Fruit fly (Drosophila melanogaster) whole organism, embryonic: Measurements from ENCODE around the gene CNPYb.

Experiments
- Asciz ChIP-seq: fragments of 200-800 bp; sonication (Bioruptor generic); optimal IDR thresholded peaks from 2 replicates; lab custom pipeline; 2017; ENCODE audit warnings: missing biosample characterization, mild to moderate bottlenecking, missing genetic modification characterization, missing genetic modification reagents
- CG1024 ChIP-seq: fragments of 200-800 bp; sonication (Bioruptor generic); IDR thresholded peaks from 2 replicates; pipeline ENCODE4 v1.3.6; 2022; ENCODE audit warnings: missing biosample characterization, missing genetic modification characterization
- CG11247 ChIP-seq: fragments of 200-800 bp; sonication (Bioruptor generic); IDR thresholded peaks from 2 replicates; pipeline ENCODE4 v1.3.6; 2022; ENCODE audit warnings: missing biosample characterization, missing genetic modification characterization
- CG11723 ChIP-seq: fragments of 200-800 bp; sonication (Bioruptor generic); optimal IDR thresholded peaks from 2 replicates; lab custom pipeline; 2017; ENCODE audit warnings: missing biosample characterization, mild to moderate bottlenecking, missing genetic modification characterization
- CG12219 ChIP-seq: fragments of 200-800 bp; sonication (Bioruptor generic); optimal IDR thresholded peaks from 3 replicates; lab custom pipeline; 2018; ENCODE audit warnings: missing biosample characterization, mild to moderate bottlenecking, missing genetic modification characterization
- CG1529 ChIP-seq: fragments of 200-800 bp; sonication (Bioruptor generic); optimal IDR thresholded peaks from 3 replicates; lab custom pipeline; 2018; ENCODE audit warnings: missing biosample characterization, missing genetic modification characterization
- CG15514 ChIP-seq: fragments of 200-800 bp; sonication (Bioruptor generic); optimal IDR thresholded peaks from 3 replicates; lab custom pipeline; 2017; ENCODE audit warnings: missing biosample characterization, missing genetic modification characterization, mild to moderate bottlenecking, moderate library complexity, missing genetic modification reagents
- CG17361 ChIP-seq: fragments of 200-800 bp; sonication (Bioruptor generic); IDR thresholded peaks from 3 replicates; pipeline ENCODE4 v1.3.6; 2022; ENCODE audit warnings: missing biosample characterization, missing genetic modification characterization
- CG17912 ChIP-seq: fragments of 200-800 bp; sonication (Bioruptor generic); optimal IDR thresholded peaks from 2 replicates; lab custom pipeline; 2018; ENCODE audit warnings: missing biosample characterization, mild to moderate bottlenecking, missing genetic modification characterization
- CG18599 ChIP-seq: fragments of 200-800 bp; sonication (Bioruptor generic); optimal IDR thresholded peaks from 3 replicates; lab custom pipeline; 2017; ENCODE audit warnings: missing biosample characterization, missing genetic modification characterization, mild to moderate bottlenecking, moderate library complexity, missing genetic modification reagents
- CG2678 ChIP-seq: fragments of 200-800 bp; sonication (Bioruptor generic); optimal IDR thresholded peaks from 3 replicates; lab custom pipeline; 2019; ENCODE audit warnings: missing biosample characterization, mild to moderate bottlenecking, missing genetic modification characterization, moderate library complexity
- CG2875 ChIP-seq: fragments of 200-800 bp; sonication (Bioruptor generic); optimal IDR thresholded peaks from 2 replicates; lab custom pipeline; 2017; ENCODE audit warnings: missing biosample characterization, mild to moderate bottlenecking, missing genetic modification characterization, missing genetic modification reagents
- CG3407 ChIP-seq: fragments of 200-800 bp; sonication (Bioruptor generic); optimal IDR thresholded peaks from 2 replicates; lab custom pipeline; 2018; ENCODE audit warnings: missing biosample characterization, mild to moderate bottlenecking, missing genetic modification characterization
- CG4617 ChIP-seq: fragments of 200-800 bp; sonication (Bioruptor generic); optimal IDR thresholded peaks from 3 replicates; lab custom pipeline; 2016; ENCODE audit warnings: missing biosample characterization, missing genetic modification characterization, borderline replicate concordance
- CG4707 ChIP-seq: fragments of 200-800 bp; sonication (Bioruptor generic); optimal IDR thresholded peaks from 2 replicates; lab custom pipeline; 2018; ENCODE audit warnings: missing biosample characterization, mild to moderate bottlenecking, missing genetic modification characterization, moderate library complexity
- CG6175 ChIP-seq: fragments of 200-800 bp; sonication (Bioruptor generic); IDR thresholded peaks from 3 replicates; pipeline ENCODE4 v1.3.6; 2022; ENCODE audit warnings: missing biosample characterization, missing genetic modification characterization
- CG6813 ChIP-seq: fragments of 200-800 bp; sonication (Bioruptor generic); optimal IDR thresholded peaks from 2 replicates; lab custom pipeline; 2017; ENCODE audit warnings: missing biosample characterization, missing genetic modification characterization, mild to moderate bottlenecking, moderate library complexity, missing genetic modification reagents
- CG9817 ChIP-seq: fragments of 200-800 bp; sonication (Bioruptor generic); optimal IDR thresholded peaks from 2 replicates; lab custom pipeline; 2018; ENCODE audit warnings: missing biosample characterization, mild to moderate bottlenecking, missing genetic modification characterization, moderate library complexity
- Camta ChIP-seq: fragments of 200-800 bp; sonication (Bioruptor generic); optimal IDR thresholded peaks from 2 replicates; lab custom pipeline; 2016; ENCODE audit warnings: missing biosample characterization, missing genetic modification characterization
- D19B ChIP-seq: fragments of 200-800 bp; sonication (Bioruptor generic); optimal IDR thresholded peaks from 2 replicates; lab custom pipeline; 2017; ENCODE audit warnings: missing biosample characterization, mild to moderate bottlenecking, missing genetic modification characterization
- HLH54F ChIP-seq: fragments of 200-800 bp; sonication (Bioruptor generic); optimal IDR thresholded peaks from 3 replicates; lab custom pipeline; 2016; ENCODE audit warnings: missing biosample characterization, missing genetic modification characterization
- Hey ChIP-seq: fragments of 200-800 bp; sonication (Bioruptor generic); optimal IDR thresholded peaks from 3 replicates; lab custom pipeline; 2018; ENCODE audit warnings: missing biosample characterization, mild to moderate bottlenecking, missing genetic modification characterization
- HmgZ ChIP-seq: fragments of 200-800 bp; sonication (Bioruptor generic); optimal IDR thresholded peaks from 2 replicates; lab custom pipeline; 2018; ENCODE audit warnings: missing biosample characterization, mild to moderate bottlenecking, missing genetic modification characterization
- Hr51 ChIP-seq, 2 experiments: fragments of 200-800 bp; sonication (Bioruptor generic); optimal IDR thresholded peaks; 2 replicates in 1 of 2; 3 replicates in 1 of 2; lab custom pipeline; 2016 to 2018; ENCODE audit warnings: missing biosample characterization in 2 of 2, missing genetic modification characterization in 2 of 2, mild to moderate bottlenecking in 1 of 2, moderate library complexity in 1 of 2
- MBD-R2 ChIP-seq: fragments of 200-800 bp; sonication (Bioruptor generic); IDR thresholded peaks from 2 replicates; pipeline ENCODE4 v1.3.6; 2022; ENCODE audit warnings: missing biosample characterization, missing genetic modification characterization
- MTF-1 ChIP-seq: fragments of 200-800 bp; sonication (Bioruptor generic); optimal IDR thresholded peaks from 2 replicates; lab custom pipeline; 2018; ENCODE audit warnings: missing biosample characterization, mild to moderate bottlenecking, missing genetic modification characterization, borderline replicate concordance
- NfI ChIP-seq: fragments of 200-800 bp; sonication (Bioruptor generic); optimal IDR thresholded peaks from 3 replicates; lab custom pipeline; 2018; ENCODE audit warnings: missing biosample characterization, mild to moderate bottlenecking, missing genetic modification characterization, moderate library complexity
- PHDP ChIP-seq: fragments of 200-800 bp; sonication (Bioruptor generic); optimal IDR thresholded peaks from 3 replicates; lab custom pipeline; 2018; ENCODE audit warnings: missing biosample characterization, mild to moderate bottlenecking, missing genetic modification characterization, moderate library complexity
- Rfx ChIP-seq: fragments of 200-800 bp; sonication (Bioruptor generic); IDR thresholded peaks from 2 replicates; pipeline ENCODE4 v1.3.6; 2022; ENCODE audit warnings: missing biosample characterization, missing genetic modification characterization
- Sox102F ChIP-seq: fragments of 200-800 bp; sonication (Bioruptor generic); optimal IDR thresholded peaks from 2 replicates; lab custom pipeline; 2018; ENCODE audit warnings: missing biosample characterization, mild to moderate bottlenecking, missing genetic modification characterization, moderate library complexity
- abd-A ChIP-seq: fragments of 200-800 bp; sonication (Bioruptor generic); optimal IDR thresholded peaks from 3 replicates; lab custom pipeline; 2019; ENCODE audit warnings: missing biosample characterization, mild to moderate bottlenecking, missing genetic modification characterization, moderate library complexity
- chinmo ChIP-seq: fragments of 200-800 bp; sonication (Bioruptor generic); IDR thresholded peaks from 4 replicates; pipeline ENCODE4 v1.3.6; 2022; ENCODE audit warnings: missing biosample characterization, missing genetic modification characterization; ENCODE audit not compliant: partially characterized antibody
- dmrt99B ChIP-seq: fragments of 200-800 bp; sonication (Bioruptor generic); optimal IDR thresholded peaks from 2 replicates; lab custom pipeline; 2018; ENCODE audit warnings: missing biosample characterization, mild to moderate bottlenecking, missing genetic modification characterization, moderate library complexity
- fd64A ChIP-seq: fragments of 200-800 bp; sonication (Bioruptor generic); optimal IDR thresholded peaks from 3 replicates; lab custom pipeline; 2018; ENCODE audit warnings: missing biosample characterization, mild to moderate bottlenecking, missing genetic modification characterization
- grau ChIP-seq: fragments of 200-800 bp; optimal IDR thresholded peaks from 3 replicates; lab custom pipeline; 2019; ENCODE audit warnings: missing biosample characterization, mild to moderate bottlenecking, missing genetic modification characterization, moderate library complexity
- kay ChIP-seq: fragments of 200-800 bp; sonication (Bioruptor generic); optimal IDR thresholded peaks from 2 replicates; lab custom pipeline; 2016; ENCODE audit warnings: missing biosample characterization, missing genetic modification characterization
- klu ChIP-seq: fragments of 200-800 bp; sonication (Bioruptor generic); IDR thresholded peaks from 2 replicates; pipeline ENCODE4 v1.3.6; 2022; ENCODE audit warnings: missing biosample characterization, missing genetic modification characterization
- knrl ChIP-seq: fragments of 200-800 bp; sonication (Bioruptor generic); IDR thresholded peaks from 3 replicates; pipeline ENCODE4 v1.3.6; 2022; ENCODE audit warnings: missing biosample characterization, missing genetic modification characterization; ENCODE audit not compliant: partially characterized antibody
- mirr ChIP-seq: fragments of 200-800 bp; sonication (Bioruptor generic); optimal IDR thresholded peaks from 3 replicates; lab custom pipeline; 2018; ENCODE audit warnings: missing biosample characterization, mild to moderate bottlenecking, missing genetic modification characterization
- nerfin-1 ChIP-seq: fragments of 200-800 bp; sonication (Bioruptor generic); optimal IDR thresholded peaks from 3 replicates; lab custom pipeline; 2019; ENCODE audit warnings: missing biosample characterization, mild to moderate bottlenecking, missing genetic modification characterization, moderate library complexity
- odd ChIP-seq: fragments of 200-800 bp; sonication (Bioruptor generic); optimal IDR thresholded peaks from 2 replicates; lab custom pipeline; 2017; ENCODE audit warnings: missing biosample characterization, mild to moderate bottlenecking, missing genetic modification characterization
- pnt ChIP-seq: fragments of 200-800 bp; sonication (Bioruptor generic); optimal IDR thresholded peaks from 3 replicates; lab custom pipeline; 2016; ENCODE audit warnings: missing biosample characterization, missing genetic modification characterization
- sc ChIP-seq, 3 experiments: fragments of >200 bp in 2 of 3; fragments of 200-800 bp in 1 of 3; sonication (Bioruptor generic) in 1 of 3; optimal IDR thresholded peaks; 2 replicates in 2 of 3; 3 replicates in 1 of 3; lab custom pipeline; 2017; ENCODE audit warnings: mild to moderate bottlenecking in 1 of 3, missing biosample characterization in 1 of 3, missing genetic modification characterization in 1 of 3, missing genetic modification reagents in 1 of 3
- schlank ChIP-seq: fragments of 200-800 bp; sonication (Bioruptor generic); optimal IDR thresholded peaks from 2 replicates; lab custom pipeline; 2018; ENCODE audit warnings: missing biosample characterization, mild to moderate bottlenecking, missing genetic modification characterization
- so ChIP-seq: fragments of 200-800 bp; sonication (Bioruptor generic); IDR thresholded peaks from 3 replicates; pipeline ENCODE4 v1.3.6; 2022; ENCODE audit warnings: missing biosample characterization, missing genetic modification characterization
- sqz ChIP-seq: fragments of 200-800 bp; sonication (Bioruptor generic); optimal IDR thresholded peaks from 3 replicates; lab custom pipeline; 2018; ENCODE audit warnings: missing biosample characterization, mild to moderate bottlenecking, missing genetic modification characterization
- sr ChIP-seq: fragments of 200-800 bp; sonication (Bioruptor generic); IDR thresholded peaks from 3 replicates; pipeline ENCODE4 v1.3.6; 2022; ENCODE audit warnings: missing biosample characterization, missing genetic modification characterization
- z ChIP-seq: fragments of 200-800 bp; sonication (Bioruptor generic); IDR thresholded peaks from 3 replicates; pipeline ENCODE4 v1.3.6; 2022; ENCODE audit warnings: missing biosample characterization, missing genetic modification characterization

Gene CNPYb

DNA sequence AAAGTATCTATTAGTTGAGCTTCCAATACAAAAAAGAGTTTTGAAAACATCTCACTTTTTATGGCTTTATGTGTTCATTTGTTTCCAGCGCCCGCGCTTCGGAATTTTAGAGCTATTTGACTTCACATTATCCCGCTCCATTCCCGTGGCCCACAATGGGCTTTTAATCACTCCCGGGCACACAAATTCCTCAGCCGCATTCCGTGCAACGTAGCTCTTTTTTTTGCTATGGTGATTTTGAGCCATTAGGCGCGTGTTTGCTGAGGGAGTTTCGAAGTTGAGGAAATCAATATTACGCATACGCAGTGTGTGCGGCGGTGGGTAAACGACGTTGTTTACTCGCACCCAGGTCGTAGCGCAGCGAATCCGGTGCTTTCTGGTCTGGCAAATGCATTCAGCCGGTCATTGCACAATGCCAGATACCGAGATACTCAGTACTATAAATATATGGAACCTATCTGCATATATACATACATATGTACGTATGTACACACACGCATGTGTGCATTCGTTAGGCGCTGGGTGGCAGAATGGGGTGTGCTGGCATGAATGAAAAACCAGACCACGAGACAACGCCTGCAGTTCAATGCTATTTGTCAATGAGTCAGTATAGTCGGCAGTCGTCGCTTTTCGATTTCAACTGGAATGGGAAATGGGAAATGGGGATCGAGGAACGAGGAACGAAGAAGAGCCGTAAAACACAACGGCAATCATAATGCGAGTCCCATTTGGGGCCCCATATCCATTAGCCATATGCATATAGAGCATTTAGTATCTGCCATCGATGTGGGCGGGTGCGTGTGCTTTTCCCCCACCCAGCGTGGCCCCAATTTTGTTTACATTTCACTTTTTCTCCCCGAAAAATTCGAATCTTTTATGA, 22.7 kb downstream of the CNPYb start (continued):
- peak; percentile 3 for TF ChIP-seq Hey
- no peak for TF ChIP-seq sc (optimal IDR thresholded peaks at IDR 0.05; lab: Kevin White, UChicago)
- peak; percentile 1 for TF ChIP-seq sc (GFP tag; optimal IDR thresholded peaks at IDR 0.05; lab: Kevin White, UChicago)
- peak; percentile 36 for TF ChIP-seq CG1529 (GFP tag; lab: Kevin White, UChicago)
- TF ChIP-seq CG11723: peak; percentile 31
- TF ChIP-seq Camta (GFP tag; lab: Kevin White, UChicago): no peak
- TF ChIP-seq CG17912: peak; percentile 38
- peak; percentile 0 for TF ChIP-seq CG6813 (GFP tag; lab: Kevin White, UChicago)
- peak; percentile 52 for TF ChIP-seq CG3407 (GFP tag; lab: Kevin White, UChicago)
- TF ChIP-seq Hr51 (GFP tag; optimal IDR thresholded peaks at IDR 0.05; lab: Kevin White, UChicago): no peak
- TF ChIP-seq kay: peak; percentile 19
- no peak for TF ChIP-seq klu
- TF ChIP-seq HLH54F (GFP tag; lab: Kevin White, UChicago): no peak
- TF ChIP-seq CG9817: no peak
- TF ChIP-seq CG1024 (GFP tag; lab: Robert Waterston, UW): 0 out of 2 replicates have a peak, but pooled peaks have one; percentile 23
- TF ChIP-seq MBD-R2 (GFP tag; lab: Robert Waterston, UW): no peak
- TF ChIP-seq CG4617 (GFP tag; lab: Kevin White, UChicago): no peak
- peak; percentile 41 for TF ChIP-seq CG2875
- TF ChIP-seq dmrt99B: peak; percentile 20
- peak; percentile 52 for TF ChIP-seq sqz (GFP tag; lab: Kevin White, UChicago)
- TF ChIP-seq knrl (GFP tag; lab: Robert Waterston, UW): no peak
- peak; percentile 10 for TF ChIP-seq CG4707 (GFP tag; lab: Kevin White, UChicago)
- no peak for TF ChIP-seq CG17361 (GFP tag; lab: Robert Waterston, UW)
- peak; percentile 34 for TF ChIP-seq Sox102F (GFP tag; lab: Kevin White, UChicago)
- 0 out of 4 replicates have a peak, but pooled peaks have one; percentile 28 for TF ChIP-seq chinmo
- TF ChIP-seq so (GFP tag; lab: Robert Waterston, UW): peak; percentile 49; the same call in 1 of the 3 replicates
- peak; percentile 97 for TF ChIP-seq sr (GFP tag; lab: Robert Waterston, UW)
- TF ChIP-seq pnt (GFP tag; lab: Kevin White, UChicago): peak; percentile 4
- no peak for TF ChIP-seq CG15514 (GFP tag; lab: Kevin White, UChicago)
- peak; percentile 61 for TF ChIP-seq fd64A (GFP tag; lab: Kevin White, UChicago)
- peak; percentile 37 for TF ChIP-seq odd
- no peak for TF ChIP-seq grau (tag; lab: Kevin White, UChicago)
- 0 out of 2 replicates have a peak, but pooled peaks have one; percentile 23 for TF ChIP-seq CG11247 (GFP tag; lab: Robert Waterston, UW)

DNA sequence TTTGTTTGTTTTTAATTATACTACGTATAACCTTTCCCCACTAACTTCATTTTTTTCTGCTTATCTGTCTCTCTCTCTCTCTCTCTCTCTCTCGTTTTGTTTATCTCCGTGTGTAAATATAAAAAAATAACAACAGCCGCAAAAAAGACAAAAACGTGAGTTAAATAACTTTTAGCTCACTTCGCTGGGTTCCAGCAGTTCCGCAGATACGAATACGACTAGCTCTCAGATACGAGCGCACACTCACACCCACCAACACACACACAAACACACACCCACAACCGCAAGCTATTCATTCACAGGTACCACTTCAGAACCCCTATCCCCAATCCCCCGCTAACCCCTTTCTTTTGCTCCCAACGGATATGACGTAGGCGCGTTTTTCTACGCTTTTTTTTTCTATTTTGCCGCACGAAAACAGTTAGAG, 23.8 kb downstream of the CNPYb start:
- TF ChIP-seq Asciz (no peak), CG12219 (peak; percentile 13), schlank (tag; lab: Kevin White, UChicago) (peak; percentile 31), HmgZ (peak; percentile 49), Rfx (GFP tag; lab: Robert Waterston, UW) (peak; percentile 36; the same call in 1 of the 2 replicates), CG18599 (peak; percentile 53), PHDP (tag; lab: Kevin White, UChicago) (peak; percentile 1), D19B (no peak), mirr (GFP tag; lab: Kevin White, UChicago) (peak; percentile 67), MTF-1 (GFP tag; lab: Kevin White, UChicago) (peak; percentile 0), CG6175 (peak; percentile 76; the same call in 1 of the 3 replicates), abd-A (tag; lab: Kevin White, UChicago) (peak; percentile 53), nerfin-1 (peak; percentile 24), NfI (GFP tag; lab: Kevin White, UChicago) (peak; percentile 41), CG2678 (tag; lab: Kevin White, UChicago) (peak; percentile 40), z (GFP tag; lab: Robert Waterston, UW) (0 out of 3 replicates have a peak, but pooled peaks have one; percentile 6)
